Worm (Caenorhabditis elegans): ENCODE results near the gene srw-17.

ce11 chrV:15310780-15311179 lies 34.0 kb upstream of the srw-17 start, which contains the start of gene irld-62:
- no peak for TF ChIP-seq dao-5 (tag; optimal IDR thresholded peaks at IDR 0.05)
- no peak for TF ChIP-seq him-1 (tag; optimal IDR thresholded peaks at IDR 0.05)
- no peak for TF ChIP-seq W03F9.2 (tag; optimal IDR thresholded peaks at IDR 0.05)

All from whole organism, L4/young adult.